Worm (Caenorhabditis elegans): ENCODE data around the gene ZC250.2.

DNA sequence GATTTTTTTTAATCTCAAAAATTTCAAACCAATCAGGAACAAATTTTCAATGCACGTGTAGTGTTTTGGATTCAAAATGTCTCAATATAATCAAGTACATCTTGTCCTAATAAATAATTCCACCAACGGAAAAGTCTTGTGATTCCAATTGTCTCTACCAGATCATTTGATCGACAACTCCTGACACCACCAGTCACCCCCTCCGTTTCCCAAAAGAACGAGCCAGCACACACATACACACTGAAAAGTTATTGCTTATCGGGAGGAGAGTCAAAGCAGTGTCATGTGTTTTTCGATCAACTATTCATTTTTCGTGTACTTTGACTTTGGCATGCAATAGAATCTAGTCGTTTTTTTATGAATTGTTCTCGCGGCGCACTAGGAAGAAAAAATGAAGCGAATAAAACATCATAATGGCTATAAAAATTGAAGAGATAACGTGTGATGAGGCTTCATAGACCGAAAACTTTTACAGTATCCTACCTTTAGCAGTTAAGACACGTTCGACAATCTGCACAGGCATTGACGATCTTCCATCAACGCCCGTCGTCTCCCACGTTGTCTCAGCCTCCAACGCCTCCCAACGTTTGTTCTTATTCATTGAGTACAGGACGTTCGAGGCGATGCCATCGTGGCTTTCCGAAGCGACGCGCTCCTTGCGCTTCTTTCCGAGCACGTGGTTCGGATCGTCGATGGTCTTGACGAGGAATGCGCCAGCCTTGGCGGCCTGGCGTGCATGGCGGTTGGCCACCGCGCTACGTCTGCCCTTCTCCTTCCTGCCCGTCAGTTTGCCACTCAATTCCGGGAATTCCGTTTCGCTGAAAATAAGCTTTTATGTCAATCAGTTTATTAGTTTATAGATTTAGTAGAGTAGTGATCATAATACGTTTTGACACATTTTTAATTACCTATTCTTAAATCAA is 51.5 kb downstream of the ZC250.2 start:
- TF ChIP-seq flt-1 (GFP tag; IDR thresholded peaks at IDR 0.05) (no peak; the same call in 1 of the 2 replicates), T22C8.4 (GFP tag; IDR thresholded peaks at IDR 0.05) (no peak)
